Worm (Caenorhabditis elegans) whole organism, L1 larva: ENCODE data around the gene pie-1.

Experiments used
- F16B12.6 ChIP-seq: fragments of 150-350 bp; optimal IDR thresholded peaks from 2 replicates; lab custom pipeline; 2014; ENCODE audit warnings: missing biosample characterization, missing genetic modification characterization
- Y116A8C.19 ChIP-seq: sonication (generic microtip); optimal IDR thresholded peaks from 2 replicates; lab custom pipeline; 2016; ENCODE audit warnings: missing compliant biosample characterization, missing genetic modification characterization, borderline replicate concordance
- aha-1 ChIP-seq: fragments of 150-350 bp; optimal IDR thresholded peaks from 2 replicates; lab custom pipeline; 2014; ENCODE audit warnings: missing biosample characterization, missing genetic modification characterization
- alr-1 ChIP-seq: fragments of 200-800 bp; sonication (Bioruptor generic); optimal IDR thresholded peaks from 2 replicates; lab custom pipeline; 2018; ENCODE audit warnings: borderline replicate concordance, mild to moderate bottlenecking, missing genetic modification characterization, missing compliant biosample characterization
- blmp-1 ChIP-seq: fragments of 150-350 bp; optimal IDR thresholded peaks from 2 replicates; lab custom pipeline; 2014; ENCODE audit warnings: missing biosample characterization, missing genetic modification characterization
- ceh-63 ChIP-seq: fragments of 200-800 bp; sonication (Bioruptor generic); optimal IDR thresholded peaks from 2 replicates; lab custom pipeline; 2018; ENCODE audit warnings: mild to moderate bottlenecking, missing genetic modification characterization, missing compliant biosample characterization
- ceh-8 ChIP-seq: fragments of 200-800 bp; sonication (Bioruptor generic); optimal IDR thresholded peaks from 2 replicates; lab custom pipeline; 2018; ENCODE audit warnings: mild to moderate bottlenecking, missing genetic modification characterization, moderate library complexity, missing compliant biosample characterization
- ceh-90 ChIP-seq: sonication (generic microtip); optimal IDR thresholded peaks from 2 replicates; lab custom pipeline; 2016; ENCODE audit warnings: missing genetic modification characterization, missing compliant biosample characterization
- ces-1 ChIP-seq: fragments of 150-350 bp; optimal IDR thresholded peaks from 2 replicates; lab custom pipeline; 2014; ENCODE audit warnings: missing biosample characterization, missing genetic modification reagents, missing genetic modification characterization
- efl-1 ChIP-seq, 4 experiments: fragments of 150-350 bp; optimal IDR thresholded peaks in 3 of 4; peaks in 1 of 4; 1 replicate in 1 of 4; 2 replicates in 3 of 4; lab custom pipeline; 2014; ENCODE audit warnings: missing biosample characterization in 2 of 4, missing genetic modification characterization in 2 of 4, missing genetic modification reagents in 2 of 4
- efl-3 ChIP-seq: fragments of 200-800 bp; sonication (Bioruptor generic); optimal IDR thresholded peaks from 2 replicates; lab custom pipeline; 2018; ENCODE audit warnings: mild to moderate bottlenecking, missing genetic modification characterization, missing compliant biosample characterization
- elt-3 ChIP-seq, 6 experiments: fragments of 150-350 bp in 1 of 6; sonication (generic microtip); optimal IDR thresholded peaks; 2 replicates each; lab custom pipeline; 2017 to 2018; ENCODE audit warnings: missing biosample characterization in 6 of 6, missing genetic modification characterization in 6 of 6, inconsistent platforms in 1 of 6
- fkh-10 ChIP-seq: sonication (generic microtip); optimal IDR thresholded peaks from 2 replicates; lab custom pipeline; 2017; ENCODE audit warnings: missing biosample characterization, missing genetic modification reagents, missing genetic modification characterization
- fkh-4 ChIP-seq: sonication (generic microtip); optimal IDR thresholded peaks from 2 replicates; lab custom pipeline; 2016; ENCODE audit warnings: missing compliant biosample characterization, missing genetic modification characterization, borderline replicate concordance
- irx-1 ChIP-seq: sonication (generic microtip); optimal IDR thresholded peaks from 2 replicates; lab custom pipeline; 2016; ENCODE audit warnings: missing genetic modification characterization, missing compliant biosample characterization
- isw-1 ChIP-seq: fragments of 200-800 bp; sonication (Bioruptor generic); IDR thresholded peaks from 2 replicates; pipeline ENCODE4 v1.3.6; 2022; ENCODE audit warnings: missing genetic modification characterization, missing compliant biosample characterization
- lin-13 ChIP-seq: fragments of 150-350 bp; optimal IDR thresholded peaks from 2 replicates; lab custom pipeline; 2014; ENCODE audit warnings: missing biosample characterization, missing genetic modification reagents, missing genetic modification characterization
- lin-14 ChIP-seq: fragments of 200-800 bp; sonication (Bioruptor generic); optimal IDR thresholded peaks from 2 replicates; lab custom pipeline; 2018; ENCODE audit warnings: mild to moderate bottlenecking, missing genetic modification characterization, moderate library complexity, missing compliant biosample characterization
- lir-3 ChIP-seq: sonication (generic microtip); optimal IDR thresholded peaks from 2 replicates; lab custom pipeline; 2016; ENCODE audit warnings: mild to moderate bottlenecking, missing genetic modification characterization, moderate library complexity, missing compliant biosample characterization; ENCODE audit not compliant: poor library complexity
- mef-2 ChIP-seq: fragments of 150-350 bp; optimal IDR thresholded peaks from 2 replicates; lab custom pipeline; 2014; ENCODE audit warnings: missing biosample characterization, missing genetic modification characterization
- nhr-12 ChIP-seq: sonication (generic microtip); optimal IDR thresholded peaks from 2 replicates; lab custom pipeline; 2017; ENCODE audit warnings: missing biosample characterization, missing genetic modification characterization
- nhr-20 ChIP-seq: sonication (generic microtip); optimal IDR thresholded peaks from 2 replicates; lab custom pipeline; 2016; ENCODE audit warnings: mild to moderate bottlenecking, missing genetic modification characterization, missing compliant biosample characterization
- nhr-237 ChIP-seq: fragments of 150-350 bp; optimal IDR thresholded peaks from 2 replicates; lab custom pipeline; 2014; ENCODE audit warnings: missing biosample characterization, missing genetic modification characterization
- nhr-28 ChIP-seq: fragments of 150-350 bp; optimal IDR thresholded peaks from 2 replicates; lab custom pipeline; 2014; ENCODE audit warnings: missing biosample characterization, missing genetic modification characterization
- nhr-47 ChIP-seq: sonication (generic microtip); optimal IDR thresholded peaks from 2 replicates; lab custom pipeline; 2016; ENCODE audit warnings: mild to moderate bottlenecking, missing genetic modification characterization, moderate library complexity, missing compliant biosample characterization
- nhr-76 ChIP-seq: sonication (generic microtip); optimal IDR thresholded peaks from 2 replicates; lab custom pipeline; 2017; ENCODE audit warnings: missing biosample characterization, missing genetic modification characterization
- nhr-85 ChIP-seq: sonication (generic microtip); peaks from one replicate; lab custom pipeline; 2016; ENCODE audit warnings: missing genetic modification characterization, inconsistent platforms, missing compliant biosample characterization
- pag-3 ChIP-seq: sonication (generic microtip); optimal IDR thresholded peaks from 2 replicates; lab custom pipeline; 2017; ENCODE audit warnings: missing genetic modification characterization, mild to moderate bottlenecking, missing compliant biosample characterization, antibody characterized with exemption, borderline replicate concordance; ENCODE audit not compliant: insufficient read depth
- snpc-4 ChIP-seq: fragments of 150-350 bp; optimal IDR thresholded peaks from 2 replicates; lab custom pipeline; 2014; ENCODE audit warnings: missing biosample characterization, missing genetic modification characterization
- snu-23 ChIP-seq: sonication (generic microtip); optimal IDR thresholded peaks from 2 replicates; lab custom pipeline; 2016; ENCODE audit warnings: missing genetic modification characterization, missing compliant biosample characterization
- sptf-1 ChIP-seq: fragments of 150-350 bp; optimal IDR thresholded peaks from 2 replicates; lab custom pipeline; 2014; ENCODE audit warnings: missing biosample characterization, missing genetic modification characterization
- tbx-2 ChIP-seq: sonication (generic microtip); optimal IDR thresholded peaks from 2 replicates; lab custom pipeline; 2016; ENCODE audit warnings: missing genetic modification characterization, missing compliant biosample characterization
- unc-86 ChIP-seq: sonication (generic microtip); optimal IDR thresholded peaks from 2 replicates; lab custom pipeline; 2016; ENCODE audit warnings: missing genetic modification characterization, missing compliant biosample characterization
- unc-98 ChIP-seq: fragments of 200-800 bp; sonication (Bioruptor generic); IDR thresholded peaks from 2 replicates; pipeline ENCODE4 v1.3.6; 2022; ENCODE audit warnings: missing genetic modification characterization, missing compliant biosample characterization
- vab-15 ChIP-seq: sonication (generic microtip); optimal IDR thresholded peaks from 2 replicates; lab custom pipeline; 2017; ENCODE audit warnings: missing genotype, mild to moderate bottlenecking, missing genetic modification characterization, missing compliant biosample characterization
- xbp-1 ChIP-seq: sonication (generic microtip); optimal IDR thresholded peaks from 2 replicates; lab custom pipeline; 2016; ENCODE audit warnings: missing genetic modification characterization, missing compliant biosample characterization
- zip-4 ChIP-seq: fragments of 200-800 bp; sonication (Bioruptor generic); optimal IDR thresholded peaks from 2 replicates; lab custom pipeline; 2018; ENCODE audit warnings: mild to moderate bottlenecking, missing genetic modification characterization, moderate library complexity, missing compliant biosample characterization

Gene pie-1

ce11 chrIII:12399709-12400108, 27.0 kb upstream of the pie-1 start (continued):
- TF ChIP-seq xbp-1, result no peak
- TF ChIP-seq nhr-76 (tag; lab: Kevin White, UChicago), result no peak
- no peak for TF ChIP-seq nhr-237 (tag; lab: Kevin White, UChicago)
- peak; percentile 49 for TF ChIP-seq snu-23
- no peak for TF ChIP-seq ces-1
- TF ChIP-seq F16B12.6 (tag; lab: Kevin White, UChicago), result peak; percentile 16
- TF ChIP-seq Y116A8C.19 (tag; lab: Kevin White, UChicago), result no peak
- TF ChIP-seq snpc-4 (tag; lab: Kevin White, UChicago), result no peak
- no peak for TF ChIP-seq unc-98
- no peak for TF ChIP-seq lir-3 (tag; lab: Kevin White, UChicago)
- TF ChIP-seq elt-3 (tag; optimal IDR thresholded peaks at IDR 0.05; lab: Kevin White, UChicago), result no peak
- TF ChIP-seq efl-1 (optimal IDR thresholded peaks at IDR 0.05; lab: Kevin White, UChicago), result peak in 1 of 2 experiments; percentile 46
- peak; percentile 29 to 92 for TF ChIP-seq efl-1 (GFP tag; optimal IDR thresholded peaks at IDR 0.05 in 1 of 2; lab: Kevin White, UChicago)

DNA sequence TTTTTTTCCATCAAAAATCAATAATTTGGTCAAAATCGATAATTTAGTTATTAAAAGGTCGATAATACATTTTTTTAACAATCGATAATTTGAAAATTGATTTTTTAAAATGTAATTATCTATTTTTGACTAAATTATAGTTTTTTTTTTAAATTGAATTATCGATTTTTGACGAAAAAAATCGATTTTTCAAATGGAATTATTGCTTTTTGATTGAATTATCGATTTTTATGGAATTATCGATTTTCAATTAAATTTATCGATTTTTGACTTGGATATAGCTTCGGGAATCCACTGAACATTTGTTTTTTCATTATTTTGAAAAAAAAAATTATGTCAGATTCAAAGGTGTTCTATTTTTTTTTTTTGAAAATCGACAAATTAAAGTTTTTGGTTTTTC, 16.4 kb upstream of the pie-1 start:
- TF ChIP-seq nhr-237 (tag; lab: Kevin White, UChicago) (no peak), fkh-4 (no peak), snpc-4 (tag; lab: Kevin White, UChicago) (no peak), irx-1 (no peak), pag-3 (tag; lab: Kevin White, UChicago) (no peak), zip-4 (GFP tag; lab: Kevin White, UChicago) (no peak), aha-1 (tag; lab: Kevin White, UChicago) (no peak), mef-2 (no peak), nhr-47 (no peak), ceh-63 (GFP tag; lab: Kevin White, UChicago) (no peak), nhr-20 (tag; lab: Kevin White, UChicago) (no peak), lin-14 (no peak), nhr-85 (tag; lab: Kevin White, UChicago) (no peak), alr-1 (tag; lab: Kevin White, UChicago) (no peak), xbp-1 (no peak), efl-3 (GFP tag; lab: Kevin White, UChicago) (no peak), lin-13 (GFP tag; lab: Kevin White, UChicago) (no peak), ceh-90 (tag; lab: Kevin White, UChicago) (no peak), fkh-10 (no peak), tbx-2 (tag; lab: Kevin White, UChicago) (no peak)

DNA sequence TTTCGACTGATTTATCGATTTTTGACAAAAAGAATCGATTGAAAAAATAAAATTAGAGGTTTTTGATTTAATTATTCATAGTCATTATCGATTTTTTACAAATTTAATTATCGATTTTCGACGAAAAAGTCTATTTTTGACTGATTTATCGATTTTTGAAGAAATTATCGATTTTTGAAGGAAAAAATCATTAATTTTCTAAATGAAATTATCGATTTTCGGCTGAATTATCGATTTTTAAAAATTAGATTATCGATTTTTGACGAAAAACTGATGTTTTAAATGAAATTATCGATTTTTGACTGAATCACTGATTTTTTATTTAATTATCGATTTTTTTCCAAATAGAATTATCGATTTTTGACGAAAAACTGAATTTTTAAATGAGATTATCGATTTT, 15.6 kb upstream of the pie-1 start:
- no peak for TF ChIP-seq nhr-76 (tag; lab: Kevin White, UChicago)
- no peak for TF ChIP-seq vab-15 (tag; lab: Kevin White, UChicago)
- no peak for TF ChIP-seq sptf-1 (tag; lab: Kevin White, UChicago)
- no peak for TF ChIP-seq blmp-1 (tag; lab: Kevin White, UChicago)
- no peak for TF ChIP-seq unc-86 (tag; lab: Kevin White, UChicago)
- no peak for TF ChIP-seq aha-1 (tag; lab: Kevin White, UChicago)
- TF ChIP-seq nhr-12 (tag; lab: Kevin White, UChicago), result no peak
- TF ChIP-seq nhr-28 (tag; lab: Kevin White, UChicago), result no peak
- no peak for TF ChIP-seq ceh-8 (GFP tag; lab: Kevin White, UChicago)

- TF ChIP-seq nhr-76 (tag; lab: Kevin White, UChicago) (no peak), isw-1 (GFP tag; lab: Robert Waterston, UW) (no peak)
- TF ChIP-seq, all 84 proteins: peak for 0
Observed at ce11 chrIII:12411668-12412067, 15.0 kb upstream of the pie-1 start.
